Worm (Caenorhabditis elegans) whole organism, L1 larva: ENCODE measurements around the gene pals-17.
A peak's percentile ranks its signal among the peaks of the same experiment; 100 is the strongest.
"Not testable (repeated sequence)": the region's sequence is repeated elsewhere in the genome, so short reads cannot be mapped to it uniquely, and the experiment has no call there.

Experiments
- C34B4.2 ChIP-seq: sonication (generic microtip); optimal IDR thresholded peaks from 2 replicates; lab custom pipeline; 2017; ENCODE audit warnings: mild to moderate bottlenecking, missing genetic modification characterization, missing compliant biosample characterization
- F16B12.6 ChIP-seq: fragments of 150-350 bp; optimal IDR thresholded peaks from 2 replicates; lab custom pipeline; 2014; ENCODE audit warnings: missing biosample characterization, missing genetic modification characterization
- aha-1 ChIP-seq: fragments of 150-350 bp; optimal IDR thresholded peaks from 2 replicates; lab custom pipeline; 2014; ENCODE audit warnings: missing biosample characterization, missing genetic modification characterization
- alr-1 ChIP-seq: fragments of 200-800 bp; sonication (Bioruptor generic); optimal IDR thresholded peaks from 2 replicates; lab custom pipeline; 2018; ENCODE audit warnings: borderline replicate concordance, mild to moderate bottlenecking, missing genetic modification characterization, missing compliant biosample characterization
- aly-2 ChIP-seq: fragments of 150-350 bp; optimal IDR thresholded peaks from 2 replicates; lab custom pipeline; 2014; ENCODE audit warnings: missing biosample characterization, missing genetic modification characterization
- ceh-8 ChIP-seq: fragments of 200-800 bp; sonication (Bioruptor generic); optimal IDR thresholded peaks from 2 replicates; lab custom pipeline; 2018; ENCODE audit warnings: mild to moderate bottlenecking, missing genetic modification characterization, moderate library complexity, missing compliant biosample characterization
- efl-1 ChIP-seq, 4 experiments: fragments of 150-350 bp; optimal IDR thresholded peaks in 3 of 4; peaks in 1 of 4; 1 replicate in 1 of 4; 2 replicates in 3 of 4; lab custom pipeline; 2014; ENCODE audit warnings: missing biosample characterization in 2 of 4, missing genetic modification characterization in 2 of 4, missing genetic modification reagents in 2 of 4
- elt-2 ChIP-seq: sonication (generic microtip); optimal IDR thresholded peaks from 2 replicates; lab custom pipeline; 2016; ENCODE audit warnings: missing genetic modification characterization, mild to moderate bottlenecking, inconsistent platforms, missing compliant biosample characterization, missing genetic modification reagents
- fkh-4 ChIP-seq: sonication (generic microtip); optimal IDR thresholded peaks from 2 replicates; lab custom pipeline; 2016; ENCODE audit warnings: missing compliant biosample characterization, missing genetic modification characterization, borderline replicate concordance
- fos-1 ChIP-seq: fragments of 150-350 bp; optimal IDR thresholded peaks from 2 replicates; lab custom pipeline; 2014; ENCODE audit warnings: missing biosample characterization, missing genetic modification characterization
- grh-1 ChIP-seq: fragments of 200-800 bp; sonication (Bioruptor generic); IDR thresholded peaks from 2 replicates; pipeline ENCODE4 v1.3.6; 2022; ENCODE audit warnings: missing genetic modification reagents, missing genetic modification characterization, missing compliant biosample characterization
- hlh-4 ChIP-seq: sonication (generic microtip); optimal IDR thresholded peaks from 2 replicates; lab custom pipeline; 2016; ENCODE audit warnings: mild to moderate bottlenecking, missing genetic modification characterization, missing compliant biosample characterization
- isw-1 ChIP-seq: fragments of 200-800 bp; sonication (Bioruptor generic); IDR thresholded peaks from 2 replicates; pipeline ENCODE4 v1.3.6; 2022; ENCODE audit warnings: missing genetic modification characterization, missing compliant biosample characterization
- lin-13 ChIP-seq: fragments of 150-350 bp; optimal IDR thresholded peaks from 2 replicates; lab custom pipeline; 2014; ENCODE audit warnings: missing biosample characterization, missing genetic modification reagents, missing genetic modification characterization
- lin-15B ChIP-seq: fragments of 150-350 bp; sonication (generic microtip); optimal IDR thresholded peaks from 3 replicates; lab custom pipeline; 2014; ENCODE audit warnings: missing biosample characterization, missing genetic modification characterization
- lin-35 ChIP-seq, 2 experiments: fragments of 150-350 bp; optimal IDR thresholded peaks; 2 replicates each; lab custom pipeline; 2014; ENCODE audit warnings: missing biosample characterization in 2 of 2, missing genetic modification characterization in 2 of 2, missing genetic modification reagents in 2 of 2
- mdl-1 ChIP-seq, 2 experiments: fragments of 150-350 bp; optimal IDR thresholded peaks; 2 replicates each; lab custom pipeline; 2014 to 2017; ENCODE audit warnings: missing biosample characterization in 2 of 2, missing genetic modification characterization in 2 of 2, inconsistent platforms in 1 of 2
- mef-2 ChIP-seq: fragments of 150-350 bp; optimal IDR thresholded peaks from 2 replicates; lab custom pipeline; 2014; ENCODE audit warnings: missing biosample characterization, missing genetic modification characterization
- nhr-11 ChIP-seq: fragments of 150-350 bp; optimal IDR thresholded peaks from 2 replicates; lab custom pipeline; 2014; ENCODE audit warnings: missing biosample characterization, missing genetic modification characterization
- nhr-19 ChIP-seq: fragments of 200-800 bp; sonication (Bioruptor generic); conservative IDR thresholded peaks from 2 replicates; pipeline ENCODE4 v1.3.6; 2022; ENCODE audit warnings: missing genetic modification characterization, missing compliant biosample characterization
- nhr-20 ChIP-seq: sonication (generic microtip); optimal IDR thresholded peaks from 2 replicates; lab custom pipeline; 2016; ENCODE audit warnings: mild to moderate bottlenecking, missing genetic modification characterization, missing compliant biosample characterization
- nhr-28 ChIP-seq: fragments of 150-350 bp; optimal IDR thresholded peaks from 2 replicates; lab custom pipeline; 2014; ENCODE audit warnings: missing biosample characterization, missing genetic modification characterization
- nhr-71 ChIP-seq: sonication (generic microtip); optimal IDR thresholded peaks from 2 replicates; lab custom pipeline; 2016; ENCODE audit warnings: mild to moderate bottlenecking, missing genetic modification characterization, moderate library complexity, missing compliant biosample characterization
- nhr-77 ChIP-seq: fragments of 150-350 bp; optimal IDR thresholded peaks from 2 replicates; lab custom pipeline; 2014; ENCODE audit warnings: missing biosample characterization, missing genetic modification characterization
- nhr-84 ChIP-seq: sonication (generic microtip); optimal IDR thresholded peaks from 2 replicates; lab custom pipeline; 2017; ENCODE audit warnings: missing biosample characterization, missing genetic modification characterization
- pqm-1 ChIP-seq: sonication (generic microtip); optimal IDR thresholded peaks from 3 replicates; lab custom pipeline; 2017; ENCODE audit warnings: missing biosample characterization, missing genetic modification characterization
- snu-23 ChIP-seq: sonication (generic microtip); optimal IDR thresholded peaks from 2 replicates; lab custom pipeline; 2016; ENCODE audit warnings: missing genetic modification characterization, missing compliant biosample characterization
- sup-37 ChIP-seq: fragments of 200-800 bp; sonication (Bioruptor generic); optimal IDR thresholded peaks from 2 replicates; lab custom pipeline; 2018; ENCODE audit warnings: mild to moderate bottlenecking, missing genetic modification characterization, missing compliant biosample characterization
- tlp-1 ChIP-seq: fragments of 150-350 bp; optimal IDR thresholded peaks from 2 replicates; lab custom pipeline; 2014; ENCODE audit warnings: missing biosample characterization, missing genetic modification characterization
- unc-30 ChIP-seq: sonication (generic microtip); optimal IDR thresholded peaks from 2 replicates; lab custom pipeline; 2017; ENCODE audit warnings: missing biosample characterization, missing genetic modification characterization
- unc-62 ChIP-seq: fragments of 150-350 bp; optimal IDR thresholded peaks from 2 replicates; lab custom pipeline; 2014; ENCODE audit warnings: missing biosample characterization, missing genetic modification reagents, missing genetic modification characterization
- zip-4 ChIP-seq: fragments of 200-800 bp; sonication (Bioruptor generic); optimal IDR thresholded peaks from 2 replicates; lab custom pipeline; 2018; ENCODE audit warnings: mild to moderate bottlenecking, missing genetic modification characterization, moderate library complexity, missing compliant biosample characterization
- ztf-4 ChIP-seq: fragments of 150-350 bp; optimal IDR thresholded peaks from 2 replicates; lab custom pipeline; 2014; ENCODE audit warnings: missing biosample characterization, missing genetic modification characterization

pals-17 gene

ce11 chrIII:1384092-1384491 is 7.6 kb downstream of the pals-17 start, which contains the start of the genes fbxa-138 and Y82E9BR.5:
Gene fbxa-138 (minus strand): TSS chrIII:1384252.
Gene Y82E9BR.5 (plus strand): TSS chrIII:1384370.
- TF ChIP-seq isw-1 (no peak), nhr-11 (tag; lab: Kevin White, UChicago) (no peak), alr-1 (tag; lab: Kevin White, UChicago) (no peak), grh-1 (GFP tag; lab: Robert Waterston, UW) (no peak), tlp-1 (tag; lab: Kevin White, UChicago) (peak; percentile 17), mdl-1 (tag; optimal IDR thresholded peaks at IDR 0.05; lab: Kevin White, UChicago) (no peak), elt-2 (peak; percentile 70), nhr-20 (no peak), lin-15B (no peak), unc-62 (GFP tag; lab: Kevin White, UChicago) (no peak), zip-4 (GFP tag; lab: Kevin White, UChicago) (no peak), ceh-8 (GFP tag; lab: Kevin White, UChicago) (no peak), lin-13 (GFP tag; lab: Kevin White, UChicago) (no peak)

- TF ChIP-seq efl-1 (optimal IDR thresholded peaks at IDR 0.05; lab: Kevin White, UChicago) (no peak), efl-1 (GFP tag; optimal IDR thresholded peaks at IDR 0.05 in 1 of 2; lab: Kevin White, UChicago) (no peak), F16B12.6 (tag; lab: Kevin White, UChicago) (no peak), pqm-1 (no peak), mef-2 (tag; lab: Kevin White, UChicago) (no peak), aly-2 (tag; lab: Kevin White, UChicago) (no peak), snu-23 (GFP tag; lab: Kevin White, UChicago) (no peak), lin-35 (GFP tag; optimal IDR thresholded peaks at IDR 0.05; lab: Kevin White, UChicago) (no peak), lin-15B (no peak), ztf-4 (tag; lab: Kevin White, UChicago) (no peak), hlh-4 (tag; lab: Kevin White, UChicago) (no peak), grh-1 (GFP tag; lab: Robert Waterston, UW) (no peak), nhr-77 (tag; lab: Kevin White, UChicago) (no peak), nhr-19 (GFP tag; lab: Robert Waterston, UW) (no peak), C34B4.2 (tag; lab: Kevin White, UChicago) (no peak), nhr-71 (tag; lab: Kevin White, UChicago) (no peak), aha-1 (no peak), nhr-84 (tag; lab: Kevin White, UChicago) (no peak), sup-37 (GFP tag; lab: Kevin White, UChicago) (no peak), ceh-8 (GFP tag; lab: Kevin White, UChicago) (no peak), nhr-28 (tag; lab: Kevin White, UChicago) (no peak)
These were observed 8.2 kb downstream of the pals-17 start for ce11 chrIII:1383483-1383882.

- no peak for TF ChIP-seq alr-1 (tag; lab: Kevin White, UChicago)
- no peak for TF ChIP-seq fos-1 (tag; lab: Kevin White, UChicago)
- no peak for TF ChIP-seq efl-1 (optimal IDR thresholded peaks at IDR 0.05; lab: Kevin White, UChicago)
- peak in 1 of 2 experiments; percentile 52 for TF ChIP-seq efl-1 (GFP tag; optimal IDR thresholded peaks at IDR 0.05 in 1 of 2; lab: Kevin White, UChicago)
These were observed 10.9 kb downstream of the pals-17 start, which contains the start of the genes pals-21 and Y82E9BR.6 for ce11 chrIII:1380535-1381274. Gene pals-21 (minus strand): TSS chrIII:1380635. Gene Y82E9BR.6 (plus strand): TSS chrIII:1381224.

- not testable (repeated sequence) for TF ChIP-seq unc-30 (tag; lab: Kevin White, UChicago); fkh-4 (tag; lab: Kevin White, UChicago); aha-1
These were observed 13.7 kb downstream of the pals-17 start, which contains the start of gene pals-40 for ce11 chrIII:1377903-1378302. Gene pals-40 (minus strand): TSS chrIII:1378003.
